Fruit fly (Drosophila melanogaster): ENCODE data around the gene CG43138.

Gene CG43138

dm6 chrX:7568320-7568719, 40.2 kb downstream of the CG43138 start:
- TF ChIP-seq Eip78C (GFP tag) (no peak), svp (GFP tag) (peak; percentile 3)

- TF ChIP-seq CG10669 (GFP tag; optimal IDR thresholded peaks at IDR 0.05) (no peak), CG10631 (GFP tag; optimal IDR thresholded peaks at IDR 0.05) (no peak), CG15336 (GFP tag; IDR thresholded peaks at IDR 0.05) (no peak), CG11294 (GFP tag; IDR thresholded peaks at IDR 0.05) (no peak), pdm3 (GFP tag; optimal IDR thresholded peaks at IDR 0.05) (no peak), CG31627 (GFP tag; optimal IDR thresholded peaks at IDR 0.05) (no peak), eg (GFP tag; IDR thresholded peaks at IDR 0.05) (no peak)
These were observed 41.6 kb downstream of the CG43138 start for dm6 chrX:7569708-7570107.

- TF ChIP-seq OdsH (GFP tag; optimal IDR thresholded peaks at IDR 0.05): peak; percentile 43
- peak; percentile 6 for TF ChIP-seq Hr39 (GFP tag; optimal IDR thresholded peaks at IDR 0.05)
- TF ChIP-seq Sox14 (GFP tag; optimal IDR thresholded peaks at IDR 0.05): peak; percentile 12
- TF ChIP-seq Sox15 (GFP tag; optimal IDR thresholded peaks at IDR 0.05): no peak
- no peak for TF ChIP-seq eg (GFP tag; IDR thresholded peaks at IDR 0.05)
- TF ChIP-seq CG34406 (GFP tag; optimal IDR thresholded peaks at IDR 0.05): peak; percentile 49
- TF ChIP-seq CG6854 (GFP tag; optimal IDR thresholded peaks at IDR 0.05): no peak
- no peak for TF ChIP-seq Gug (GFP tag; IDR thresholded peaks at IDR 0.05)
- peak; percentile 53 for TF ChIP-seq Eip75B (GFP tag; optimal IDR thresholded peaks at IDR 0.05)
- TF ChIP-seq Eip93F (GFP tag; optimal IDR thresholded peaks at IDR 0.05): no peak
- peak; percentile 44 for TF ChIP-seq acj6 (GFP tag; optimal IDR thresholded peaks at IDR 0.05)
- no peak for TF ChIP-seq Hr38 (GFP tag; optimal IDR thresholded peaks at IDR 0.05)
- peak; percentile 31 for TF ChIP-seq CG9139 (GFP tag; optimal IDR thresholded peaks at IDR 0.05)
- peak; percentile 65 for TF ChIP-seq topi (GFP tag; optimal IDR thresholded peaks at IDR 0.05)
- TF ChIP-seq svp (GFP tag): peak; percentile 77
- TF ChIP-seq Smox (GFP tag; optimal IDR thresholded peaks at IDR 0.05): peak; percentile 43
- peak; percentile 65 for TF ChIP-seq Ets96B (tag; optimal IDR thresholded peaks at IDR 0.05)
- peak; percentile 68 for TF ChIP-seq CG3919 (GFP tag; optimal IDR thresholded peaks at IDR 0.05)
- TF ChIP-seq CG6808 (GFP tag; optimal IDR thresholded peaks at IDR 0.05): peak; percentile 49
- TF ChIP-seq CG8632 (GFP tag; optimal IDR thresholded peaks at IDR 0.05): peak; percentile 37
- peak in 1 of 2 experiments; percentile 32 for TF ChIP-seq salr (GFP tag; optimal IDR thresholded peaks at IDR 0.05)
- TF ChIP-seq CG15336 (GFP tag; IDR thresholded peaks at IDR 0.05): peak; percentile 57
- peak; percentile 27 for TF ChIP-seq lz (GFP tag; optimal IDR thresholded peaks at IDR 0.05)
- peak; percentile 45 for TF ChIP-seq CG3032 (tag; optimal IDR thresholded peaks at IDR 0.05)
- TF ChIP-seq Ets21C (GFP tag; optimal IDR thresholded peaks at IDR 0.05): no peak
- peak; percentile 50 for TF ChIP-seq esn (GFP tag; optimal IDR thresholded peaks at IDR 0.05)
- TF ChIP-seq fkh (GFP tag; optimal IDR thresholded peaks at IDR 0.05): no peak
- peak; percentile 41 for TF ChIP-seq pdm3 (GFP tag; optimal IDR thresholded peaks at IDR 0.05)
- TF ChIP-seq Lpt (GFP tag; optimal IDR thresholded peaks at IDR 0.05): no peak
- TF ChIP-seq CG11762 (GFP tag; optimal IDR thresholded peaks at IDR 0.05; ENCODE audit: insufficient read depth): no peak
- peak; percentile 36 for TF ChIP-seq CG8319 (GFP tag; optimal IDR thresholded peaks at IDR 0.05)
- no peak for TF ChIP-seq fd85E (GFP tag; optimal IDR thresholded peaks at IDR 0.05)
- TF ChIP-seq achi (GFP tag; optimal IDR thresholded peaks at IDR 0.05): peak; percentile 58
- TF ChIP-seq vri (GFP tag; optimal IDR thresholded peaks at IDR 0.05): no peak
- peak; percentile 37 for TF ChIP-seq CG1621 (tag; optimal IDR thresholded peaks at IDR 0.05)
- peak; percentile 15 for TF ChIP-seq CG6276 (GFP tag; optimal IDR thresholded peaks at IDR 0.05)
- TF ChIP-seq Eip78C (GFP tag): peak; percentile 91
- peak; percentile 29 for TF ChIP-seq dsx (GFP tag; optimal IDR thresholded peaks at IDR 0.05; ENCODE audit: poor library complexity, severe bottlenecking)
- TF ChIP-seq CG6792 (GFP tag; optimal IDR thresholded peaks at IDR 0.05): peak; percentile 56
- peak; percentile 49; the same call in 2 of the 3 replicates for TF ChIP-seq CG8119 (GFP tag; IDR thresholded peaks at IDR 0.05)
- no peak for TF ChIP-seq CG16779 (tag; optimal IDR thresholded peaks at IDR 0.05)
- TF ChIP-seq CG31627 (GFP tag; optimal IDR thresholded peaks at IDR 0.05): peak; percentile 22
- peak; percentile 49 for TF ChIP-seq CG32006 (GFP tag; optimal IDR thresholded peaks at IDR 0.05)
- peak; percentile 38 for TF ChIP-seq Hr4 (GFP tag; optimal IDR thresholded peaks at IDR 0.05)
- peak; percentile 52 for TF ChIP-seq cyc (GFP tag; optimal IDR thresholded peaks at IDR 0.05)
These were observed 43.1 kb downstream of the CG43138 start for dm6 chrX:7571200-7571599.
